Worm (Caenorhabditis elegans): ENCODE measurements around the gene C28G1.6.

C28G1.6 gene

DNA sequence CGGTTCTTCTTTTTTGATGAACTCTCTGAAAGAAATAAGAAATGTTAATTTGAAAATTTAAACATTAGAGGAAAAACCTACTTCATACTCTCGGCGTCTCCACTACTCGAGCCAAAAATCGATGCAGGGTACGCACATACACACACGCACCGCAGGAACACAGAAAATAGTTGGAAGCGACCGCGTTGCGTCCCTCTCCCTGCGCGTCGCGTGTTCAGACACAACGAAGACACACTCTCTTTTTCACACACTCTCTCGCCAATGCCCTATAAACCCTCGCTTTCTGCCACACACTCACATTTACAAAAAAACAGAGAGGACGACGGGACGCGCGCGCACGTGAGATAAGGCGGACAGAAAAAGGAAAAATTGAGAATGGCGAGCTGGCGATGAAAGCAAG, 20.2 kb downstream of the C28G1.6 start, which contains the start of gene R04E5.9 (continued):
- peak; percentile 65; the same call in 1 of the 2 replicates for TF ChIP-seq lin-1 (GFP tag; IDR thresholded peaks at IDR 0.05)
- no peak for TF ChIP-seq ces-1 (GFP tag; optimal IDR thresholded peaks at IDR 0.05)
- TF ChIP-seq arid-1 (GFP tag; conservative IDR thresholded peaks at IDR 0.05) = peak; percentile 74
- TF ChIP-seq ztf-7 (tag; optimal IDR thresholded peaks at IDR 0.05) = peak; percentile 42
- TF ChIP-seq php-3 (GFP tag; IDR thresholded peaks at IDR 0.05) = peak; percentile 74; the same call in 1 of the 2 replicates
- TF ChIP-seq ceh-20 (GFP tag; IDR thresholded peaks at IDR 0.05) = peak; percentile 44; the same call in 1 of the 2 replicates
- peak; percentile 96 for TF ChIP-seq hlh-11 (tag; optimal IDR thresholded peaks at IDR 0.05)
- no peak for TF ChIP-seq spr-3 (GFP tag; optimal IDR thresholded peaks at IDR 0.05)
- TF ChIP-seq tag-97 (GFP tag; IDR thresholded peaks at IDR 0.05) = no peak
- peak; percentile 50 for TF ChIP-seq ama-1 (optimal IDR thresholded peaks at IDR 0.05)
- peak; percentile 57; the same call in 1 of the 2 replicates for TF ChIP-seq lin-38 (GFP tag; IDR thresholded peaks at IDR 0.05)
- no peak for TF ChIP-seq fos-1 (tag; optimal IDR thresholded peaks at IDR 0.05)
- TF ChIP-seq aha-1 (tag) = peak; percentile 100
- TF ChIP-seq sdz-12 (GFP tag; optimal IDR thresholded peaks at IDR 0.05) = no peak
- no peak for TF ChIP-seq attf-4 (tag; optimal IDR thresholded peaks at IDR 0.05)
- peak; percentile 49 for TF ChIP-seq dpl-1 (GFP tag; optimal IDR thresholded peaks at IDR 0.05)
- TF ChIP-seq nhr-11 (tag; optimal IDR thresholded peaks at IDR 0.05) = peak; percentile 92
- no peak for TF ChIP-seq Y75B8A.6 (GFP tag; IDR thresholded peaks at IDR 0.05)
- peak in 1 of 2 experiments; percentile 7 for TF ChIP-seq ZK546.5 (tag; optimal IDR thresholded peaks at IDR 0.05)
- no peak for TF ChIP-seq Y48G9A.11 (GFP tag; IDR thresholded peaks at IDR 0.05)
- TF ChIP-seq dmd-9 (GFP tag; IDR thresholded peaks at IDR 0.05) = no peak
- no peak for TF ChIP-seq lir-3 (tag; optimal IDR thresholded peaks at IDR 0.05)
- peak; percentile 78 for TF ChIP-seq mes-2 (tag; optimal IDR thresholded peaks at IDR 0.05; ENCODE audit: poor library complexity, severe bottlenecking)
- TF ChIP-seq nhr-77 (tag; optimal IDR thresholded peaks at IDR 0.05) = peak; percentile 93
- peak; percentile 74 for TF ChIP-seq lin-13 (GFP tag; optimal IDR thresholded peaks at IDR 0.05)
- no peak for TF ChIP-seq unc-130 (GFP tag; optimal IDR thresholded peaks at IDR 0.05)
- TF ChIP-seq madf-9 (GFP tag; conservative IDR thresholded peaks at IDR 0.05) = peak; percentile 71; the same call in 1 of the 2 replicates
- no peak for TF ChIP-seq daf-19 (GFP tag; conservative IDR thresholded peaks at IDR 0.05)
- TF ChIP-seq ceh-62 (tag; optimal IDR thresholded peaks at IDR 0.05) = no peak
- TF ChIP-seq lsy-2 (tag; optimal IDR thresholded peaks at IDR 0.05) = peak; percentile 70 to 84
- no peak for TF ChIP-seq zip-2 (tag; optimal IDR thresholded peaks at IDR 0.05)
- peak; percentile 94 for TF ChIP-seq nhr-28 (tag; optimal IDR thresholded peaks at IDR 0.05)
- peak; percentile 74 for TF ChIP-seq nhr-25 (tag; optimal IDR thresholded peaks at IDR 0.05; ENCODE audit: borderline replicate concordance, insufficient read depth)
- TF ChIP-seq dve-1 (tag; optimal IDR thresholded peaks at IDR 0.05; ENCODE audit: insufficient read depth) = peak; percentile 93
- TF ChIP-seq pha-4 (GFP tag; IDR thresholded peaks at IDR 0.05) = peak; percentile 58; the same call in 1 of the 2 replicates
- peak; percentile 33 for TF ChIP-seq pha-4 (tag; optimal IDR thresholded peaks at IDR 0.05)
- TF ChIP-seq nhr-6 (tag; optimal IDR thresholded peaks at IDR 0.05) = peak; percentile 5

DNA sequence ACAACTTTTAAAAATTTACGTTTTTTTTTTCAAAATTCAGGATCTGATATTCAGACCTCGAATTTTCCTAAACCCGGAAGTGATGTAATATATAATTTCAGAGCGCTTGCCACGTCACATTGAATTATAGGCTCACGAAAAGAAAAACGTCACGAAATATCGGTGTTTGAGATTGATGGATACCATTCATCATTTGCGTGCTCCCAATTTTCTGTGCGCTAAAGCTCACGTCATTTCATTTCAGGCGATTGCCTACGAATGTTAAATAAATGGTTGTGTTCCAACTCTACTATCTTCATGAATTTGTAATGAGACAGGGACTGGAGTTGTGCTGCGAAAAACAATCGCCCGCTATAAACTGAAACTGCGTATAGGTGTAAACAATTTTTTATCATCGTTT, 22.3 kb downstream of the C28G1.6 start:
- TF ChIP-seq ceh-20 (GFP tag; IDR thresholded peaks at IDR 0.05) (0 out of 2 replicates have a peak, but pooled peaks have one; percentile 16), unc-62 (GFP tag; optimal IDR thresholded peaks at IDR 0.05 in 1 of 2) (peak in 1 of 2 experiments; percentile 97), unc-62 (tag; optimal IDR thresholded peaks at IDR 0.05) (no peak), ceh-82 (tag; optimal IDR thresholded peaks at IDR 0.05) (no peak), egl-27 (tag; optimal IDR thresholded peaks at IDR 0.05) (no peak)
